Worm (Caenorhabditis elegans) whole organism, young adult: ENCODE results near the gene nphp-4.

Experiments used
- B0019.2 ChIP-seq: fragments of 200-800 bp; sonication (Bioruptor generic); conservative IDR thresholded peaks from 2 replicates; pipeline ENCODE4 v1.3.6; 2022; ENCODE audit warnings: missing genetic modification reagents, missing genetic modification characterization, missing compliant biosample characterization
- B0035.1 ChIP-seq: sonication (generic microtip); optimal IDR thresholded peaks from 2 replicates; lab custom pipeline; 2016; ENCODE audit warnings: missing genetic modification characterization, mild to moderate bottlenecking, missing compliant biosample characterization, missing genotype, missing genetic modification reagents
- C06A6.2 ChIP-seq: fragments of 200-800 bp; sonication (Bioruptor generic); conservative IDR thresholded peaks from 2 replicates; pipeline ENCODE4 v1.3.6; 2022; ENCODE audit warnings: missing genetic modification characterization, missing compliant biosample characterization
- F22D6.2 ChIP-seq: sonication (generic microtip); optimal IDR thresholded peaks from 2 replicates; lab custom pipeline; 2016; ENCODE audit warnings: mild to moderate bottlenecking, missing genetic modification characterization, missing compliant biosample characterization
- F55B11.4 ChIP-seq: sonication (generic microtip); optimal IDR thresholded peaks from 2 replicates; lab custom pipeline; 2016; ENCODE audit warnings: missing compliant biosample characterization, missing genetic modification characterization, borderline replicate concordance; ENCODE audit not compliant: insufficient read depth
- K11D2.4 ChIP-seq: fragments of 200-800 bp; sonication (Bioruptor generic); IDR thresholded peaks from 2 replicates; pipeline ENCODE4 v1.3.6; 2022; ENCODE audit warnings: missing genetic modification reagents, missing genetic modification characterization, missing compliant biosample characterization
- Y53G8AR.9 ChIP-seq: fragments of 200-800 bp; sonication (Bioruptor generic); conservative IDR thresholded peaks from 2 replicates; pipeline ENCODE4 v1.3.6; 2022; ENCODE audit warnings: missing genetic modification reagents, missing genetic modification characterization, missing compliant biosample characterization
- aptf-3 ChIP-seq: fragments of 200-800 bp; sonication (Bioruptor generic); IDR thresholded peaks from 2 replicates; pipeline ENCODE4 v1.3.6; 2022; ENCODE audit warnings: missing genetic modification characterization, missing compliant biosample characterization
- atf-7 ChIP-seq: sonication (generic microtip); optimal IDR thresholded peaks from 2 replicates; lab custom pipeline; 2017; ENCODE audit warnings: mild to moderate bottlenecking, missing genetic modification characterization, missing compliant biosample characterization
- bed-1 ChIP-seq: fragments of 200-800 bp; sonication (Bioruptor generic); IDR thresholded peaks from 2 replicates; pipeline ENCODE4 v1.3.6; 2022; ENCODE audit warnings: missing genetic modification reagents, missing genetic modification characterization, missing compliant biosample characterization
- bed-2 ChIP-seq: fragments of 200-800 bp; sonication (Bioruptor generic); IDR thresholded peaks from 2 replicates; pipeline ENCODE4 v1.3.6; 2022; ENCODE audit warnings: missing genetic modification reagents, missing genetic modification characterization, missing compliant biosample characterization
- cebp-1 ChIP-seq, 2 experiments: fragments of 200-800 bp in 1 of 2; sonication (Bioruptor generic) in 1 of 2; sonication (generic microtip) in 1 of 2; IDR thresholded peaks in 1 of 2; optimal IDR thresholded peaks in 1 of 2; 2 replicates each; pipeline versions ENCODE4 v1.3.6 to Lab custom; 2017 to 2022; ENCODE audit warnings: missing compliant biosample characterization in 2 of 2, missing genetic modification characterization in 2 of 2, mild to moderate bottlenecking in 1 of 2, missing genetic modification reagents in 1 of 2, moderate library complexity in 1 of 2
- ceh-91 ChIP-seq: fragments of 200-800 bp; sonication (Bioruptor generic); IDR thresholded peaks from 2 replicates; pipeline ENCODE4 v1.3.6; 2022; ENCODE audit warnings: missing genetic modification reagents, missing genetic modification characterization, missing compliant biosample characterization
- chd-7 ChIP-seq: sonication (generic microtip); optimal IDR thresholded peaks from 2 replicates; lab custom pipeline; 2016; ENCODE audit warnings: mild to moderate bottlenecking, missing genetic modification characterization, moderate library complexity, missing compliant biosample characterization
- die-1 ChIP-seq: sonication (generic microtip); optimal IDR thresholded peaks from 2 replicates; lab custom pipeline; 2016; ENCODE audit warnings: missing genotype, mild to moderate bottlenecking, missing genetic modification characterization, missing compliant biosample characterization
- dpff-1 ChIP-seq: sonication (generic microtip); optimal IDR thresholded peaks from 2 replicates; lab custom pipeline; 2017; ENCODE audit warnings: mild to moderate bottlenecking, missing genetic modification characterization, missing compliant biosample characterization
- dpl-1 ChIP-seq: fragments of 150-350 bp; optimal IDR thresholded peaks from 2 replicates; lab custom pipeline; 2014; ENCODE audit warnings: missing biosample characterization, missing genetic modification reagents, missing genetic modification characterization
- egrh-3 ChIP-seq: fragments of 200-800 bp; sonication (Bioruptor generic); IDR thresholded peaks from 2 replicates; pipeline ENCODE4 v1.3.6; 2022; ENCODE audit warnings: missing genetic modification reagents, missing genetic modification characterization, missing compliant biosample characterization
- hrde-1 ChIP-seq: sonication (generic microtip); optimal IDR thresholded peaks from 2 replicates; lab custom pipeline; 2016; ENCODE audit warnings: missing genetic modification characterization, mild to moderate bottlenecking, missing compliant biosample characterization, moderate library complexity, missing genotype, missing genetic modification reagents, borderline replicate concordance
- hsf-1 ChIP-seq: fragments of 200-800 bp; sonication (Bioruptor generic); IDR thresholded peaks from 2 replicates; pipeline ENCODE4 v1.3.6; 2022; ENCODE audit warnings: missing genetic modification reagents, missing genetic modification characterization, missing compliant biosample characterization
- let-526 ChIP-seq: fragments of 200-800 bp; sonication (Bioruptor generic); IDR thresholded peaks from 2 replicates; pipeline ENCODE4 v1.3.6; 2022; ENCODE audit warnings: missing genetic modification reagents, missing genetic modification characterization, missing compliant biosample characterization
- let-607 ChIP-seq, 2 experiments: fragments of 200-800 bp in 1 of 2; sonication (Bioruptor generic) in 1 of 2; sonication (generic microtip) in 1 of 2; optimal IDR thresholded peaks; 2 replicates each; lab custom pipeline; 2016 to 2018; ENCODE audit warnings: mild to moderate bottlenecking in 2 of 2, missing compliant biosample characterization in 2 of 2, missing genetic modification characterization in 2 of 2, moderate library complexity in 2 of 2, missing genotype in 1 of 2
- lin-26 ChIP-seq: fragments of 200-800 bp; sonication (Bioruptor generic); IDR thresholded peaks from 2 replicates; pipeline ENCODE4 v1.3.6; 2022; ENCODE audit warnings: missing genetic modification reagents, missing genetic modification characterization, missing compliant biosample characterization
- lin-40 ChIP-seq: sonication (generic microtip); optimal IDR thresholded peaks from 2 replicates; lab custom pipeline; 2016; ENCODE audit warnings: missing genetic modification characterization, mild to moderate bottlenecking, missing compliant biosample characterization, missing genotype, missing genetic modification reagents
- lin-54 ChIP-seq: fragments of 200-800 bp; sonication (Bioruptor generic); optimal IDR thresholded peaks from 2 replicates; lab custom pipeline; 2018; ENCODE audit warnings: mild to moderate bottlenecking, missing genetic modification characterization, missing compliant biosample characterization
- lir-1 ChIP-seq: fragments of 200-800 bp; sonication (Bioruptor generic); conservative IDR thresholded peaks from 2 replicates; pipeline ENCODE4 v1.3.6; 2022; ENCODE audit warnings: missing genetic modification reagents, missing genetic modification characterization, missing compliant biosample characterization
- nhr-80 ChIP-seq: sonication (generic microtip); optimal IDR thresholded peaks from 2 replicates; lab custom pipeline; 2016; ENCODE audit warnings: missing genetic modification characterization, missing compliant biosample characterization
- snpc-1.1 ChIP-seq: sonication (generic microtip); optimal IDR thresholded peaks from 2 replicates; lab custom pipeline; 2017; ENCODE audit warnings: missing genetic modification characterization, mild to moderate bottlenecking, missing compliant biosample characterization, antibody characterized with exemption, moderate library complexity, missing genotype, missing genetic modification reagents; ENCODE audit not compliant: insufficient read depth
- somi-1 ChIP-seq: fragments of 200-800 bp; sonication (Bioruptor generic); optimal IDR thresholded peaks from 2 replicates; lab custom pipeline; 2018; ENCODE audit warnings: mild to moderate bottlenecking, missing genetic modification characterization, missing compliant biosample characterization
- tbp1 ChIP-seq: fragments of 200-800 bp; sonication (Bioruptor generic); optimal IDR thresholded peaks from 2 replicates; lab custom pipeline; 2018; ENCODE audit warnings: mild to moderate bottlenecking, missing genetic modification characterization, missing compliant biosample characterization
- tlf-1 ChIP-seq: fragments of 200-800 bp; sonication (Bioruptor generic); optimal IDR thresholded peaks from 2 replicates; lab custom pipeline; 2018; ENCODE audit warnings: mild to moderate bottlenecking, missing genetic modification characterization, missing compliant biosample characterization
- ztf-26 ChIP-seq: sonication (generic microtip); optimal IDR thresholded peaks from 2 replicates; lab custom pipeline; 2017; ENCODE audit warnings: missing genetic modification characterization, missing compliant biosample characterization

The nphp-4 gene

DNA sequence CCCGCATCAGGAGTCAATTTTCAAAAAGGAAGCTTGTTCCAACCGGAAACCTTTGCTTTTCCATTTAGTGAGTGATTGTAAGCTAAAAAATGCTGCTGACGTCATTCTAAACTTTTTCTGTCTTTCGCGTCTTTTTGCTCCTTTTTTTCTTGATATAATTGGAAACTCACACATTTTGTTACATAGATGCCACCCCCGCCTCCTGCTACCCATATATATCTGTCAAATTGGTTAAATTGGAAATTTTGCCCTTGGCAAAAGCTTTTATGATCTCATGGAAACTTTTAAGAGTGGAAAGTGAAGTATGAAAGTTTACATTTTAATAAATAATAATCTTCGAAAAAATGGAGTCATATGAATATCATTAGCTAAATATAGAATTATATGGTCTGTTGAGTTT, 33.6 kb downstream of the nphp-4 start:
- TF ChIP-seq Y53G8AR.9 (GFP tag; lab: Robert Waterston, UW) = no peak
- TF ChIP-seq egrh-3 (GFP tag; lab: Robert Waterston, UW) = no peak
- no peak for TF ChIP-seq snpc-1.1
- no peak for TF ChIP-seq B0019.2 (GFP tag; lab: Robert Waterston, UW)
- TF ChIP-seq dpl-1 (GFP tag; lab: Kevin White, UChicago) = no peak
- TF ChIP-seq bed-2 (GFP tag; lab: Robert Waterston, UW) = no peak
- TF ChIP-seq aptf-3 (GFP tag; lab: Robert Waterston, UW) = no peak
- TF ChIP-seq let-526 (GFP tag; lab: Robert Waterston, UW) = no peak
- no peak for TF ChIP-seq ceh-91 (GFP tag; lab: Robert Waterston, UW)
- no peak for TF ChIP-seq F55B11.4
- TF ChIP-seq, all 124 proteins: peak for 0

ce11 chrV:11803518-11803994, 40.0 kb downstream of the nphp-4 start:
- TF ChIP-seq lir-1 (GFP tag; lab: Robert Waterston, UW) = no peak
- peak; percentile 24 for TF ChIP-seq die-1 (tag; lab: Kevin White, UChicago)
- no peak for TF ChIP-seq tbp1 (GFP tag; lab: Kevin White, UChicago)
- TF ChIP-seq B0035.1 (tag; lab: Kevin White, UChicago) = no peak
- TF ChIP-seq lin-40 (tag; lab: Kevin White, UChicago) = peak; percentile 49
- peak; percentile 3 for TF ChIP-seq nhr-80
- peak; percentile 88 for TF ChIP-seq somi-1 (GFP tag; lab: Kevin White, UChicago)
- peak; percentile 60 for TF ChIP-seq ztf-26 (tag; lab: Kevin White, UChicago)
- TF ChIP-seq dpff-1 (tag; lab: Kevin White, UChicago) = no peak
- TF ChIP-seq tlf-1 (GFP tag; lab: Kevin White, UChicago) = no peak

- TF ChIP-seq hsf-1 (GFP tag; lab: Robert Waterston, UW) (no peak), let-607 (tag; optimal IDR thresholded peaks at IDR 0.05; lab: Kevin White, UChicago) (peak in 1 of 2 experiments; percentile 24), atf-7 (tag; lab: Kevin White, UChicago) (peak; percentile 59), somi-1 (GFP tag; lab: Kevin White, UChicago) (peak; percentile 95), hrde-1 (no peak), lin-54 (no peak), lin-40 (tag; lab: Kevin White, UChicago) (peak; percentile 76), die-1 (tag; lab: Kevin White, UChicago) (peak; percentile 51), bed-1 (no peak), chd-7 (peak; percentile 37), F22D6.2 (tag; lab: Kevin White, UChicago) (peak; percentile 4), C06A6.2 (peak; percentile 60; the same call in 1 of the 2 replicates), lin-26 (GFP tag; lab: Robert Waterston, UW) (peak; percentile 58; the same call in 1 of the 2 replicates), nhr-80 (peak; percentile 63), cebp-1 (GFP tag; IDR thresholded peaks at IDR 0.05; lab: Robert Waterston, UW) (no peak), cebp-1 (tag; optimal IDR thresholded peaks at IDR 0.05; lab: Kevin White, UChicago) (peak; percentile 28), tbp1 (GFP tag; lab: Kevin White, UChicago) (peak; percentile 15), ztf-26 (tag; lab: Kevin White, UChicago) (peak; percentile 91), K11D2.4 (GFP tag; lab: Robert Waterston, UW) (peak; percentile 49; the same call in 1 of the 2 replicates)
Observed at ce11 chrV:11802508-11802907, 41.0 kb downstream of the nphp-4 start.
